Worm (Caenorhabditis elegans) whole organism, young adult: Measurements from ENCODE around the gene C14C6.3.

ENCODE experiments used
- Y79H2A.3 ChIP-seq: fragments of 200-800 bp; sonication (Bioruptor generic); conservative IDR thresholded peaks from 2 replicates; pipeline ENCODE4 v1.3.6; 2022; ENCODE audit warnings: missing genetic modification reagents, missing genetic modification characterization, missing compliant biosample characterization
- ama-1 ChIP-seq, 3 experiments: fragments of 150-350 bp in 1 of 3; sonication (generic microtip) in 2 of 3; optimal IDR thresholded peaks; 2 replicates each; lab custom pipeline; 2014 to 2018; ENCODE audit warnings: missing biosample characterization in 2 of 3, missing genetic modification characterization in 2 of 3, missing genetic modification reagents in 2 of 3
- tlf-1 ChIP-seq: fragments of 200-800 bp; sonication (Bioruptor generic); optimal IDR thresholded peaks from 2 replicates; lab custom pipeline; 2018; ENCODE audit warnings: mild to moderate bottlenecking, missing genetic modification characterization, missing compliant biosample characterization

DNA sequence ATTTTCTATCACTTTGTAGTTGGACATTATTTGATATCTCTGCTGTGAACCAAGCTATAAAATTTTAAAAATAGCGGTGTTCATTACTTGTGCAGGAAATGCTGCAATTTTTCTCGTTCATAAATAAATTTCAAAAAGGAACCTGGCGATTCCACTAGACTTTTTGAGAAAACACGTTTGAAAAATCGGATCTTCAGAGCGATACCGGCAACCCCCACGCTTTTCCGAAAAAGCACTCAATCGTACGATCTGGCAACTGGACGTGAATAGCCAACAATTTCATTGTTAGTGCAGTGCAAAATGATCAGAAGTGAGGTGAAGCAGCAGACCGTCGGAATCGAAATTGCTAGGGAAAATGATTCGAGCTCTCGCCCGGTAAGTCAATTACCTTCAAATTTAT lies 38.3 kb downstream of the C14C6.3 start, which contains the start of gene nstp-7:
- TF ChIP-seq Y79H2A.3 (no peak), ama-1 (optimal IDR thresholded peaks at IDR 0.05; lab: Kevin White, UChicago) (no peak), ama-1 (GFP tag; optimal IDR thresholded peaks at IDR 0.05; lab: Kevin White, UChicago) (no peak), tlf-1 (no peak)
